Worm (Caenorhabditis elegans) whole organism, midembryonic: ENCODE results near the gene tbc-20.
A peak's percentile ranks its signal among the peaks of the same experiment; 100 is the strongest.

ENCODE experiments used
- T22C8.4 ChIP-seq: fragments of 200-800 bp; sonication (Bioruptor generic); IDR thresholded peaks from 2 replicates; pipeline ENCODE4 v1.3.6; 2022; ENCODE audit warnings: missing genetic modification characterization, missing compliant biosample characterization
- cog-1 ChIP-seq: sonication (generic microtip); optimal IDR thresholded peaks from 2 replicates; lab custom pipeline; 2016; ENCODE audit warnings: missing genetic modification characterization, missing compliant biosample characterization
- flt-1 ChIP-seq: fragments of 200-800 bp; sonication (Bioruptor generic); IDR thresholded peaks from 2 replicates; pipeline ENCODE4 v1.3.6; 2022; ENCODE audit warnings: missing genetic modification characterization, missing compliant biosample characterization
- klf-2 ChIP-seq: fragments of 200-800 bp; sonication (Bioruptor generic); conservative IDR thresholded peaks from 2 replicates; pipeline ENCODE4 v1.3.6; 2022; ENCODE audit warnings: missing genetic modification reagents, missing genetic modification characterization, missing compliant biosample characterization
- med-1 ChIP-seq: sonication (generic microtip); optimal IDR thresholded peaks from 2 replicates; lab custom pipeline; 2017; ENCODE audit warnings: missing genetic modification characterization, mild to moderate bottlenecking, missing compliant biosample characterization, antibody characterized with exemption, missing genetic modification reagents; ENCODE audit not compliant: insufficient read depth
- ref-1 ChIP-seq: fragments of 200-800 bp; sonication (Bioruptor generic); conservative IDR thresholded peaks from 2 replicates; pipeline ENCODE4 v1.3.6; 2022; ENCODE audit warnings: missing genetic modification reagents, missing genetic modification characterization, missing compliant biosample characterization
- tab-1 ChIP-seq: fragments of 200-800 bp; sonication (Bioruptor generic); IDR thresholded peaks from 2 replicates; pipeline ENCODE4 v1.3.6; 2022; ENCODE audit warnings: missing genetic modification characterization, missing compliant biosample characterization
- ztf-23 ChIP-seq: fragments of 200-800 bp; sonication (Bioruptor generic); IDR thresholded peaks from 2 replicates; pipeline ENCODE4 v1.3.6; 2022; ENCODE audit warnings: missing genetic modification reagents, missing genetic modification characterization, missing compliant biosample characterization
- ztf-29 ChIP-seq: fragments of 200-800 bp; sonication (Bioruptor generic); IDR thresholded peaks from 2 replicates; pipeline ENCODE4 v1.3.6; 2022; ENCODE audit warnings: missing genetic modification reagents, missing genetic modification characterization, missing compliant biosample characterization

Gene tbc-20

DNA sequence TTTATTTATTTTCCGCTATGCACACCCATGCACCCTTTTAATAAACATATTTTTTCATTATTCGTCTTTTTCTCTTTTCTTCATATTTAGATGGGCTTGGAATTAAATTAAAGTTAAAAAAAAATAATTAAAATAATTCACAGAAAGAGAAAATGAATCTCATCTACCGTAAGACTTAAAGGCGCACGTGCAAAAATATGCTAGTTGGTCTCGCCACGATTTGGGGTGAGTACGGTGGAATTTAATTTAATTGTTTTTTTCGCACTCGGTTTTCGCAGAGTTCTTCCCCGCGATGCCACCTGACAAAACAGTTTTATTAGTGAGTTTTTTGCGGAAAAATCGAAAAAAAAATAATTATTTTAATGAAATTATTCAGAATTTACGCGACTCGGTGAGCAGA, 20.2 kb upstream of the tbc-20 start, which contains the start of gene Y54E2A.8:
Gene Y54E2A.8, plus strand, starts transcription at position 254 of the 400 bp plus-strand sequence.
- TF ChIP-seq ref-1 (GFP tag; lab: Robert Waterston, UW): no peak
- no peak for TF ChIP-seq ztf-29 (GFP tag; lab: Robert Waterston, UW)
- no peak for TF ChIP-seq med-1 (GFP tag; lab: Kevin White, UChicago)
- TF ChIP-seq cog-1 (tag; lab: Kevin White, UChicago): no peak
- no peak for TF ChIP-seq ztf-23 (GFP tag; lab: Robert Waterston, UW)

DNA sequence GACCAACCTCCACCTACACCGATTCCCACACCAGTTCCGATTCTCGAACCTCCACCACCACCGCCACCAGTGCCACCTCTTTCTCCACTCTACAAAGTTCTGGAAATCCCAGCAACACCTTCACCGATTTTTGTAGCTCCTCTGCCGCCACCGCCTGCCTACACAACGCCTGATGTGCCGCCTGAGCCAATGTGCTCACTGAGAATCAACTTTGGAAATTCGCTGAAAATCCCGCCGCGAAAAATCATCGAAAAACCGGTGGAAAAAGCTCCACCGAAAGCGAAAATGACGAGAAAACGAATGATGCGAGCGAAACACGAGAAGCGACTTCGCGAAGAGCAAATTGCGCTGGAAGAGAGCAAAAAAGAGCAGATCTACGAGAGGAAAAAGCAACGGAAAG, 18.4 kb upstream of the tbc-20 start:
- TF ChIP-seq T22C8.4 (no peak), tab-1 (no peak), ztf-29 (GFP tag; lab: Robert Waterston, UW) (no peak), med-1 (GFP tag; lab: Kevin White, UChicago) (no peak), ztf-23 (GFP tag; lab: Robert Waterston, UW) (no peak), klf-2 (GFP tag; lab: Robert Waterston, UW) (no peak), ref-1 (GFP tag; lab: Robert Waterston, UW) (no peak), cog-1 (tag; lab: Kevin White, UChicago) (no peak), flt-1 (GFP tag; lab: Robert Waterston, UW) (no peak)

DNA sequence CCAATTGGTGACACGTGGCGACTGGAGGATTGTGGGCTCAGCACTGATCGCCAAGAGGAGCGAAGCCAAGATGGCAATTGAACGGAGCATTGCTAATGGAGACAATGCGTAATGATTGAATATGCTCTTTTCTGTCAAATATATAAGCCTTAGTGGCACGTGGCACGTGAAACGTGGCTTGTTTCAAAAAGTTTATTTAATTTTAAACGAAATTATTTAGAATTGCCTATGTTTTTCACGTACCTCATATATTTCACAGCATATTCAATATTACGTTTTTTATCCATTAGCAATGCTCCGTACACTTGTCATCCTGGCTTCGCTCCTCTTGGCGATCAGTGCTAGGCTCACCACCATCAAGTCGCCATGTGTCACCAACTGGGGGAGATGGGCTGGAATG, 12.4 kb upstream of the tbc-20 start, which contains the start of gene Y54E2A.9:
Gene Y54E2A.9, minus strand, starts transcription at position 101 of the 400 bp plus-strand sequence.
- TF ChIP-seq T22C8.4 (no peak), ztf-29 (GFP tag; lab: Robert Waterston, UW) (no peak), ref-1 (GFP tag; lab: Robert Waterston, UW) (no peak), med-1 (GFP tag; lab: Kevin White, UChicago) (no peak), klf-2 (GFP tag; lab: Robert Waterston, UW) (no peak), tab-1 (no peak), ztf-23 (GFP tag; lab: Robert Waterston, UW) (no peak), flt-1 (GFP tag; lab: Robert Waterston, UW) (no peak), cog-1 (tag; lab: Kevin White, UChicago) (no peak)

DNA sequence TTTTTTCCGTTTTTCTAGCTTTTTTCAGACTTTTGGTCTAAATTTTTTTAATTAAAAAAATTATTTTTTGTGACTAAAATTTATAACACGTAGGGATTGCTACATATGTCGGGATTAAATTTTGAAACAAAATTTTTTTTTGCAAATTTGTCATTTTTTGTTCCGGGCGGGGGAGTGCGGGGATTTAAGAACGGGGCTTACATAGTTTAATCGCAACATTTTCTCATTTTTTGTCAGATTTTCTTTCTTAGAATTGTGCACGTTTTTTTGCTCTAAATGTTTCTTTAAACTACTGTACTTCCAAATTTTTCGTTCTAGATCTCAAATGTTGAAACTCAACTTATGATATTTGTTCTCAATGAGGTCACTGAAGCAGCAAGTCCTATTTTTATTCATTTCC, 7.5 kb upstream of the tbc-20 start, which contains the start of gene Y54E2A.10:
Gene Y54E2A.10, plus strand, starts transcription at position 301 of the 400 bp plus-strand sequence.
- TF ChIP-seq med-1 (GFP tag; lab: Kevin White, UChicago) (no peak), tab-1 (no peak), cog-1 (tag; lab: Kevin White, UChicago) (no peak), klf-2 (GFP tag; lab: Robert Waterston, UW) (no peak)

DNA sequence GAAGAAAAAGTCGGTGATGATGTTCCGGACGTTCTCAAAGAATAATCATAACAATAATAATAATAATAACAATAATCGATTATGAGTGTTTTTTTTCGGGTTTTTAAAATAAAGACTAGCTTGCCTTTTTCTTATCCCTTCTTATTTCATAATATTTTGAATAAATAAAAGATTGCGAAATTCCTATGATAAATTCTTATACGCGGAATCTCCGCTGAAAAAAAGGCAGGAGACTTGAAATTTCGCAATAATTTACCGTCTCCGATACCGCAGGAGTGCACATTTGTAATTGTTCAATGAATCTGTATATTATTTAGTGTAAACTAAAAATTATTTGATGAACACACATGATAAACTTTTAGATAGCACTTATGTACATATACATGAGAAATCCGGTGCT, 5.8 kb upstream of the tbc-20 start:
- no peak for TF ChIP-seq ztf-29 (GFP tag; lab: Robert Waterston, UW)
- TF ChIP-seq flt-1 (GFP tag; lab: Robert Waterston, UW): no peak
- no peak for TF ChIP-seq ztf-23 (GFP tag; lab: Robert Waterston, UW)
- no peak for TF ChIP-seq med-1 (GFP tag; lab: Kevin White, UChicago)
- TF ChIP-seq klf-2 (GFP tag; lab: Robert Waterston, UW): no peak
- TF ChIP-seq ref-1 (GFP tag; lab: Robert Waterston, UW): no peak
- no peak for TF ChIP-seq cog-1 (tag; lab: Kevin White, UChicago)
- no peak for TF ChIP-seq tab-1
- no peak for TF ChIP-seq T22C8.4

DNA sequence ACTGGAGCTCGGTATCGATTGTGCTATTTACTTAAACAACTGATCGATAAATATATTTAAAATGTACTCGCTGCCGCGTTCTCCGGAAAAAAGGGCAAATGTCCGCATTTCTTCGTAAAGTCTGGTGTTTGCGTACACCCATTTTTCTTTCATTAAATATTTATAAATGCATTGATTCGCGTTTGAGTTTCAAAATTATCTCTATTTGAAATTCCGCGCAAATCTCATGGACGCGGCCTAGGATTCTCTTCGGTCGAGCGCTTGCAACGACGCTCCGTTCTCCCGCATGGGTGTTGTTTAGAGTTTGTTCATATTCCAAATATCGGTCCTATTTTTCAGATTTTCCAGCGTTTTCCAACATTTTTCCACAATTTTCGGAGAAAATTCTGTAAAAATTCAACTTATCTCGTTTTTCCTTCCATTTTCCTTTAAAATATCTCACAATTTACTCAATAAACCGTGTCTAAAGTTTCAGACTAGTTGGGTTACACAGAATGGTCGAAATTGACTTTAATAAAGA, 3.3 kb upstream of the tbc-20 start, which contains the start of gene eif-3.B:
Gene eif-3.B, plus strand, starts transcription at position 470 of the 520 bp plus-strand sequence.
- TF ChIP-seq T22C8.4 (peak; percentile 74), klf-2 (GFP tag; lab: Robert Waterston, UW) (peak; percentile 63; the same call in 1 of the 2 replicates), med-1 (GFP tag; lab: Kevin White, UChicago) (no peak), ztf-23 (GFP tag; lab: Robert Waterston, UW) (peak; percentile 86), tab-1 (no peak), ztf-29 (GFP tag; lab: Robert Waterston, UW) (no peak), cog-1 (tag; lab: Kevin White, UChicago) (peak; percentile 88), ref-1 (GFP tag; lab: Robert Waterston, UW) (no peak), flt-1 (GFP tag; lab: Robert Waterston, UW) (peak; percentile 76)

DNA sequence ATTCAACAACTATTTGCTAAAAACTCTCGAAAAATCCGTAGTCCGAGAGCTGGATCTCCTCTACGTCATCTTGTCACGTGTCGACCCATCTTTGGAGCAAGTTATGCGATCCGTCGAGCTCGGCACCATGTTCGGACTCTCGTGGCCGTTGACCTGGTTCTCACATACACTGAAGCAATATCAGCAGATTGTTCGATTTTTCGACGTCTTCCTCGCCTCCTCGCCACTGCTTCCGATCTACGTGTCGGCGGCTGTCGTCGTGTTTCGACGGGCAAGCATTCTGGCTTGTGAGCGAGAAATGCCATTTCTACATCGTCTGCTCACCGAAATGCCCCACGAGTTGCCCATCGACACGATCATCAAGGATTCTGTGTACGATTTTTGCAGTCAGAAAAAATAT, 1.1 kb downstream of the tbc-20 start:
- TF ChIP-seq ztf-29 (GFP tag; lab: Robert Waterston, UW) (no peak), T22C8.4 (no peak), klf-2 (GFP tag; lab: Robert Waterston, UW) (no peak), cog-1 (tag; lab: Kevin White, UChicago) (no peak), ref-1 (GFP tag; lab: Robert Waterston, UW) (no peak), flt-1 (GFP tag; lab: Robert Waterston, UW) (no peak), med-1 (GFP tag; lab: Kevin White, UChicago) (no peak), tab-1 (no peak), ztf-23 (GFP tag; lab: Robert Waterston, UW) (no peak)

DNA sequence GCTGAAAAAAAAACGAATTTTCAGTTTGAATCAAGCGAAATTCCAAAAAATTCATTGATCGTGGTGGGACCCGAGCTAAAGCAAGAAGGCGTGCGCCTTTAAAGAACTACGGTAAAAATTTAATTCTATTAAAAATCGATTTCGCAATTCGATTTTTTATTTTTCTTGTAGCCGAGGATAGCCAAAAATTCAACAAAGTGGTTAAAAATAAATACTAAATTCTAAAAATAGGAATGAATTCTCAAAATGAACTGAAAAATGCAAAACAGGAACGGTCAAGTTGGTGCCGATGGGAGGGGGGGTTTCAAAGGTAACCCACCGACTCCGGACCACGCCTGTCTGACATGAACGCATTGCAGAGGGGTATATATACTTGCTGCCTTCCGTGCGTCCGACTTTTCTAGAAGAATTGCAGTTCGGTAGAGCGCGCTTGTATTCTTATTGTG, 2.8 kb downstream of the tbc-20 start:
- TF ChIP-seq ztf-29 (GFP tag; lab: Robert Waterston, UW) (no peak), T22C8.4 (no peak), ref-1 (GFP tag; lab: Robert Waterston, UW) (0 out of 2 replicates have a peak, but pooled peaks have one; percentile 44), flt-1 (GFP tag; lab: Robert Waterston, UW) (peak; percentile 85)

DNA sequence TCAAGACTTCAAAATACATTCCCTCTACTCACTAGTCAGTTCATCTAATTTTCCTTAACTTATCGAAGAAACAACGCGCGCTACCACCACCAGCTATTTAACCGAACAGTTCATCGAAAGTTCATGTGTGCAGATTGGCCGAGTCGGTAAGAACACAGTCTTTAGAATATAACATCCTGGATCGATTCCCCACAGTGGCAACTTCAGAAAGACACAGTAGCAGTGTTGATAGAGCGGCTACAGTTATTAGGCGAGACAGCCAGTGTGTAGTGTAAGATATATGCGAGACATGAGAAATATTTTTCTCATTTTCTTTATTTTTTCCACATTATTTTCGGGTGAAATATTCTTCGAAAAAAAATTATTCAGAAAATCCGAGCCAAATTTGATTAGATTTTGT, 4.3 kb downstream of the tbc-20 start:
- TF ChIP-seq flt-1 (GFP tag; lab: Robert Waterston, UW): 0 out of 2 replicates have a peak, but pooled peaks have one; percentile 21
